Fruit fly (Drosophila melanogaster) whole organism, adult: ENCODE data around the gene CG42554.

Experiments used
- CG11617 ChIP-seq: fragments of 200-800 bp; sonication (Bioruptor generic); optimal IDR thresholded peaks from 2 replicates; lab custom pipeline; 2017; ENCODE audit warnings: mild to moderate bottlenecking, missing biosample characterization, missing genetic modification reagents, missing genetic modification characterization
- CG12768 ChIP-seq: fragments of 200-800 bp; sonication (Bioruptor generic); optimal IDR thresholded peaks from 2 replicates; lab custom pipeline; 2017; ENCODE audit warnings: missing biosample characterization, missing genetic modification characterization, mild to moderate bottlenecking, moderate library complexity, missing genetic modification reagents
- CG14711 ChIP-seq: fragments of 200-800 bp; sonication (Bioruptor generic); optimal IDR thresholded peaks from 2 replicates; lab custom pipeline; 2018; ENCODE audit warnings: missing biosample characterization, mild to moderate bottlenecking, missing genetic modification characterization, moderate library complexity
- CG33017 ChIP-seq: fragments of 200-800 bp; sonication (Bioruptor generic); optimal IDR thresholded peaks from 2 replicates; lab custom pipeline; 2018; ENCODE audit warnings: missing biosample characterization, mild to moderate bottlenecking, missing genetic modification characterization, moderate library complexity
- CG5204 ChIP-seq: fragments of 200-800 bp; sonication (Bioruptor generic); optimal IDR thresholded peaks from 2 replicates; lab custom pipeline; 2016; ENCODE audit warnings: missing biosample characterization, missing genetic modification characterization
- CG7101 ChIP-seq: fragments of 200-800 bp; sonication (Bioruptor generic); optimal IDR thresholded peaks from 2 replicates; lab custom pipeline; 2018; ENCODE audit warnings: missing biosample characterization, mild to moderate bottlenecking, missing genetic modification characterization, moderate library complexity
- Crg-1 ChIP-seq: fragments of 200-800 bp; sonication (Bioruptor generic); optimal IDR thresholded peaks from 2 replicates; lab custom pipeline; 2016; ENCODE audit warnings: missing biosample characterization, missing genetic modification characterization
- Hr96 ChIP-seq: fragments of 200-800 bp; sonication (Bioruptor generic); optimal IDR thresholded peaks from 2 replicates; lab custom pipeline; 2016; ENCODE audit warnings: missing biosample characterization, missing genetic modification characterization
- cic ChIP-seq: fragments of 200-800 bp; sonication (Bioruptor generic); optimal IDR thresholded peaks from 2 replicates; lab custom pipeline; 2017; ENCODE audit warnings: missing biosample characterization, mild to moderate bottlenecking, missing genetic modification characterization, moderate library complexity
- cnc ChIP-seq, 2 experiments: fragments of >200 bp; optimal IDR thresholded peaks; 2 replicates each; lab custom pipeline; 2017
- kay ChIP-seq: fragments of 200-800 bp; sonication (Bioruptor generic); peaks from one replicate; lab custom pipeline; 2016; ENCODE audit warnings: missing biosample characterization, missing genetic modification characterization, borderline replicate concordance
- tj ChIP-seq: fragments of 200-800 bp; sonication (Bioruptor generic); optimal IDR thresholded peaks from 3 replicates; lab custom pipeline; 2017; ENCODE audit warnings: missing biosample characterization, mild to moderate bottlenecking, missing genetic modification characterization, moderate library complexity

DNA sequence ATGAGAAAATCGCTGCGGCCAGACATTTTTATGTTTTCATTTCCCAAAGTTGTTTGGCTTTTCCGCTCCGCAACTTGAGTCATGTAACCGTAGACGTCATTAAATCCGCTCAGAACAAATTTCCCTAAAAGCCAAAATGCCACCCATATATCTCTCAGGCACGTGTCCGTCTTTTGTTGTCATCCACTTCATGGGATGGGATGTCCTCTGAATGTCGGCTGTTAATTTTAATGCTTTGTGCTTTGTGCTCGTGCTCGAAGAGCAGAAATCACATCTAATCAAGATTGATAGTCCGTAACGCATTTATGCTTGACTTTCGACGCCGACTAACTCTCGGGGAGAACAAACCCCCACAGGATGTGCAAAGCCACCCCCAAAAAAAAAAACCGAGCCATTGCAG lies 40.5 kb upstream of the CG42554 start:
- no peak for TF ChIP-seq Crg-1 (GFP tag; lab: Kevin White, UChicago)
- TF ChIP-seq Hr96 = no peak
- no peak for TF ChIP-seq CG7101 (tag; lab: Kevin White, UChicago)
- TF ChIP-seq cic = no peak
- TF ChIP-seq CG5204 = no peak
- TF ChIP-seq tj (GFP tag; lab: Kevin White, UChicago) = no peak
- TF ChIP-seq CG11617 (GFP tag; lab: Kevin White, UChicago) = no peak
- no peak for TF ChIP-seq CG14711 (tag; lab: Kevin White, UChicago)
- TF ChIP-seq cnc (optimal IDR thresholded peaks at IDR 0.05; lab: Kevin White, UChicago) = no peak
- TF ChIP-seq CG33017 (tag; lab: Kevin White, UChicago) = no peak
- no peak for TF ChIP-seq kay
- TF ChIP-seq CG12768 = no peak
